Worm (Caenorhabditis elegans) whole organism, midembryonic: Measurements from ENCODE around the gene tag-281.

ENCODE experiments used
- T22C8.4 ChIP-seq: fragments of 200-800 bp; sonication (Bioruptor generic); IDR thresholded peaks from 2 replicates; pipeline ENCODE4 v1.3.6; 2022; ENCODE audit warnings: missing genetic modification characterization, missing compliant biosample characterization
- flt-1 ChIP-seq: fragments of 200-800 bp; sonication (Bioruptor generic); IDR thresholded peaks from 2 replicates; pipeline ENCODE4 v1.3.6; 2022; ENCODE audit warnings: missing genetic modification characterization, missing compliant biosample characterization
- klf-2 ChIP-seq: fragments of 200-800 bp; sonication (Bioruptor generic); conservative IDR thresholded peaks from 2 replicates; pipeline ENCODE4 v1.3.6; 2022; ENCODE audit warnings: missing genetic modification reagents, missing genetic modification characterization, missing compliant biosample characterization
- med-1 ChIP-seq: sonication (generic microtip); optimal IDR thresholded peaks from 2 replicates; lab custom pipeline; 2017; ENCODE audit warnings: missing genetic modification characterization, mild to moderate bottlenecking, missing compliant biosample characterization, antibody characterized with exemption, missing genetic modification reagents; ENCODE audit not compliant: insufficient read depth
- ref-1 ChIP-seq: fragments of 200-800 bp; sonication (Bioruptor generic); conservative IDR thresholded peaks from 2 replicates; pipeline ENCODE4 v1.3.6; 2022; ENCODE audit warnings: missing genetic modification reagents, missing genetic modification characterization, missing compliant biosample characterization
- tab-1 ChIP-seq: fragments of 200-800 bp; sonication (Bioruptor generic); IDR thresholded peaks from 2 replicates; pipeline ENCODE4 v1.3.6; 2022; ENCODE audit warnings: missing genetic modification characterization, missing compliant biosample characterization
- ztf-23 ChIP-seq: fragments of 200-800 bp; sonication (Bioruptor generic); IDR thresholded peaks from 2 replicates; pipeline ENCODE4 v1.3.6; 2022; ENCODE audit warnings: missing genetic modification reagents, missing genetic modification characterization, missing compliant biosample characterization
- ztf-29 ChIP-seq: fragments of 200-800 bp; sonication (Bioruptor generic); IDR thresholded peaks from 2 replicates; pipeline ENCODE4 v1.3.6; 2022; ENCODE audit warnings: missing genetic modification reagents, missing genetic modification characterization, missing compliant biosample characterization

DNA sequence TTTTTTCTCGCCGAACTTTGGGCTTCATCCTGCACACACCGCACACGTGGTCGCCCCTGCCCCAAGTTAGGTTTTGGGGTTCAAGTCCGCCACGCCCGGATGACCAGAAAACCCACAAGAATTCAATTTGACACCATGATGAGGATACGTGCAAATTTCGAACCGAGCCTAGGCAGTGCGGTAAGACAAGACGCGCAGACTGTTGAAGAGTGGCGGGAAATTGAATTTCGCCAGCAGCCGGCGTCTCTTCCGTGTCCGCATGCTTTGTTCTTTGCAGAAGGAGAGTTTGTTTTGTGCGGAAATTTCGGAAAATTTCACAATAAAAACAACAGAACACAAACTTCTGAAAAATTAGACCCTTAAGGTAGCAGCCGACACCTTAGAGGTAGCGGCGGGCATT is 40.4 kb downstream of the tag-281 start:
- no peak for TF ChIP-seq ref-1 (GFP tag; lab: Robert Waterston, UW)
- no peak for TF ChIP-seq ztf-29 (GFP tag; lab: Robert Waterston, UW)
- no peak for TF ChIP-seq klf-2
- TF ChIP-seq T22C8.4, result no peak
- no peak for TF ChIP-seq ztf-23
- no peak for TF ChIP-seq med-1 (GFP tag; lab: Kevin White, UChicago)
- TF ChIP-seq tab-1 (GFP tag; lab: Robert Waterston, UW), result no peak
- no peak for TF ChIP-seq flt-1 (GFP tag; lab: Robert Waterston, UW)
